Worm (Caenorhabditis elegans) whole organism, L4/young adult: ENCODE data around the gene T22G5.3.
A peak's percentile ranks its signal among the peaks of the same experiment; 100 is the strongest.

Source experiments
- W03F9.2 ChIP-seq: fragments of 150-350 bp; optimal IDR thresholded peaks from 2 replicates; lab custom pipeline; 2014; ENCODE audit warnings: missing biosample characterization, missing genetic modification characterization
- dao-5 ChIP-seq: sonication (generic microtip); optimal IDR thresholded peaks from 2 replicates; lab custom pipeline; 2016; ENCODE audit warnings: missing genotype, missing genetic modification characterization, moderate library complexity, missing compliant biosample characterization
- him-1 ChIP-seq: sonication (generic microtip); optimal IDR thresholded peaks from 2 replicates; lab custom pipeline; 2016; ENCODE audit warnings: missing genotype, missing genetic modification reagents, missing genetic modification characterization, missing compliant biosample characterization

T22G5.3 gene

ce11 chrV:13862505-13862904 is 18.2 kb upstream of the T22G5.3 start, which contains the start of gene srx-137:
srx-137 (plus strand) TSS chrV:13862805.
- TF ChIP-seq dao-5 (tag; lab: Kevin White, UChicago) (no peak), him-1 (tag; lab: Kevin White, UChicago) (no peak), W03F9.2 (tag; lab: Kevin White, UChicago) (no peak)

ce11 chrV:13863700-13864099 is 17.0 kb upstream of the T22G5.3 start:
- TF ChIP-seq dao-5 (tag; lab: Kevin White, UChicago) (no peak), him-1 (tag; lab: Kevin White, UChicago) (no peak), W03F9.2 (tag; lab: Kevin White, UChicago) (no peak)

ce11 chrV:13866353-13866752 is 14.4 kb upstream of the T22G5.3 start, which contains the start of gene nhr-175:
nhr-175 (plus strand) TSS chrV:13866691.
- TF ChIP-seq him-1 (tag; lab: Kevin White, UChicago) (no peak), W03F9.2 (tag; lab: Kevin White, UChicago) (no peak), dao-5 (tag; lab: Kevin White, UChicago) (no peak)

ce11 chrV:13869551-13869950 is 11.2 kb upstream of the T22G5.3 start:
- TF ChIP-seq dao-5 (tag; lab: Kevin White, UChicago) (no peak), him-1 (tag; lab: Kevin White, UChicago) (no peak), W03F9.2 (tag; lab: Kevin White, UChicago) (no peak)

ce11 chrV:13872895-13873294 is 7.8 kb upstream of the T22G5.3 start, which contains the start of gene cpt-5:
cpt-5 (plus strand) TSS chrV:13873195.
- TF ChIP-seq him-1 (tag; lab: Kevin White, UChicago) (no peak), dao-5 (tag; lab: Kevin White, UChicago) (no peak), W03F9.2 (tag; lab: Kevin White, UChicago) (no peak)

ce11 chrV:13873323-13873722 is 7.4 kb upstream of the T22G5.3 start:
- TF ChIP-seq dao-5 (tag; lab: Kevin White, UChicago) = no peak
- no peak for TF ChIP-seq him-1 (tag; lab: Kevin White, UChicago)
- TF ChIP-seq W03F9.2 (tag; lab: Kevin White, UChicago) = no peak

ce11 chrV:13876529-13876928 is 4.2 kb upstream of the T22G5.3 start, which contains the start of gene T22G5.1:
T22G5.1 (plus strand) TSS chrV:13876829.
- TF ChIP-seq W03F9.2 (tag; lab: Kevin White, UChicago) (no peak), him-1 (tag; lab: Kevin White, UChicago) (no peak), dao-5 (tag; lab: Kevin White, UChicago) (no peak)

- no peak for TF ChIP-seq dao-5 (tag; lab: Kevin White, UChicago)
- no peak for TF ChIP-seq him-1 (tag; lab: Kevin White, UChicago)
- no peak for TF ChIP-seq W03F9.2 (tag; lab: Kevin White, UChicago)
These were observed 2.5 kb upstream of the T22G5.3 start for ce11 chrV:13878226-13878625.

ce11 chrV:13879241-13879640 is 1.5 kb upstream of the T22G5.3 start, which contains the start of gene lbp-7:
lbp-7 (plus strand) TSS chrV:13879552.
- TF ChIP-seq dao-5 (tag; lab: Kevin White, UChicago) = no peak
- TF ChIP-seq W03F9.2 (tag; lab: Kevin White, UChicago) = no peak
- TF ChIP-seq him-1 (tag; lab: Kevin White, UChicago) = no peak

- TF ChIP-seq dao-5 (tag; lab: Kevin White, UChicago) = no peak
- no peak for TF ChIP-seq W03F9.2 (tag; lab: Kevin White, UChicago)
- no peak for TF ChIP-seq him-1 (tag; lab: Kevin White, UChicago)
These were observed 544 bp upstream of the T22G5.3 start for ce11 chrV:13880163-13880562.

ce11 chrV:13887358-13887757 is 6.7 kb downstream of the T22G5.3 start, which contains the start of gene srsx-19:
srsx-19 (plus strand) TSS chrV:13887658.
- TF ChIP-seq dao-5 (tag; lab: Kevin White, UChicago) (no peak), him-1 (tag; lab: Kevin White, UChicago) (no peak), W03F9.2 (tag; lab: Kevin White, UChicago) (no peak)

- no peak for TF ChIP-seq W03F9.2 (tag; lab: Kevin White, UChicago)
These were observed 8.8 kb downstream of the T22G5.3 start, which contains the start of gene spp-12 for ce11 chrV:13889516-13889915. spp-12 (plus strand) TSS chrV:13889816.

- TF ChIP-seq W03F9.2 (tag; lab: Kevin White, UChicago) (no peak), dao-5 (tag; lab: Kevin White, UChicago) (no peak), him-1 (tag; lab: Kevin White, UChicago) (no peak)
These were observed 9.8 kb downstream of the T22G5.3 start, which contains the start of gene lbp-8 for ce11 chrV:13890473-13890872. lbp-8 (plus strand) TSS chrV:13890773.

- peak; percentile 12 for TF ChIP-seq W03F9.2 (tag; lab: Kevin White, UChicago)
- no peak for TF ChIP-seq him-1 (tag; lab: Kevin White, UChicago)
These were observed 10.8 kb downstream of the T22G5.3 start for ce11 chrV:13891489-13891888.
